Fruit fly (Drosophila melanogaster) whole organism, embryonic: ENCODE results near the gene CG34305.

Source experiments
- Ada2b ChIP-seq: fragments of 200-800 bp; sonication (Bioruptor generic); IDR thresholded peaks from 2 replicates; pipeline ENCODE4 v1.3.6; 2022; ENCODE audit warnings: missing biosample characterization, missing genetic modification characterization
- Atf3 ChIP-seq: fragments of 200-800 bp; sonication (Bioruptor generic); optimal IDR thresholded peaks from 3 replicates; lab custom pipeline; 2016; ENCODE audit warnings: missing biosample characterization, missing genetic modification characterization
- C15 ChIP-seq: fragments of 200-800 bp; sonication (Bioruptor generic); IDR thresholded peaks from 3 replicates; pipeline ENCODE4 v1.3.6; 2022; ENCODE audit warnings: missing biosample characterization, missing genetic modification characterization
- CG10267 ChIP-seq: fragments of 200-800 bp; sonication (Bioruptor generic); optimal IDR thresholded peaks from 2 replicates; lab custom pipeline; 2018; ENCODE audit warnings: missing biosample characterization, mild to moderate bottlenecking, missing genetic modification characterization, moderate library complexity
- CG10274 ChIP-seq: fragments of 200-800 bp; sonication (Bioruptor generic); optimal IDR thresholded peaks from 3 replicates; lab custom pipeline; 2017; ENCODE audit warnings: missing biosample characterization, mild to moderate bottlenecking, missing genetic modification characterization
- CG11093 ChIP-seq: fragments of 200-800 bp; sonication (Bioruptor generic); IDR thresholded peaks from 3 replicates; pipeline ENCODE4 v1.3.6; 2022; ENCODE audit warnings: missing biosample characterization, missing genetic modification characterization
- CG11456 ChIP-seq: fragments of 200-800 bp; sonication (Bioruptor generic); IDR thresholded peaks from 3 replicates; pipeline ENCODE4 v1.3.6; 2022; ENCODE audit warnings: missing biosample characterization, missing genetic modification characterization
- CG11695 ChIP-seq: fragments of 200-800 bp; sonication (Bioruptor generic); IDR thresholded peaks from 3 replicates; pipeline ENCODE4 v1.3.6; 2022; ENCODE audit warnings: missing biosample characterization, missing genetic modification characterization
- CG11696 ChIP-seq: fragments of 200-800 bp; sonication (Bioruptor generic); IDR thresholded peaks from 2 replicates; pipeline ENCODE4 v1.3.6; 2022; ENCODE audit warnings: missing biosample characterization, missing genetic modification characterization
- CG12155 ChIP-seq: fragments of 200-800 bp; sonication (Bioruptor generic); optimal IDR thresholded peaks from 3 replicates; lab custom pipeline; 2016; ENCODE audit warnings: missing biosample characterization, missing genetic modification characterization
- CG12744 ChIP-seq: fragments of 200-800 bp; sonication (Bioruptor generic); optimal IDR thresholded peaks from 2 replicates; lab custom pipeline; 2016; ENCODE audit warnings: missing biosample characterization, missing genetic modification characterization
- CG15479 ChIP-seq: fragments of 200-800 bp; sonication (Bioruptor generic); optimal IDR thresholded peaks from 3 replicates; lab custom pipeline; 2019; ENCODE audit warnings: missing biosample characterization, mild to moderate bottlenecking, missing genetic modification characterization, moderate library complexity
- CG15514 ChIP-seq: fragments of 200-800 bp; sonication (Bioruptor generic); optimal IDR thresholded peaks from 3 replicates; lab custom pipeline; 2017; ENCODE audit warnings: missing biosample characterization, missing genetic modification characterization, mild to moderate bottlenecking, moderate library complexity, missing genetic modification reagents
- CG31441 ChIP-seq: fragments of 200-800 bp; sonication (Bioruptor generic); IDR thresholded peaks from 2 replicates; pipeline ENCODE4 v1.3.6; 2022; ENCODE audit warnings: missing biosample characterization, missing genetic modification characterization
- CG32532 ChIP-seq: fragments of 200-800 bp; sonication (Bioruptor generic); IDR thresholded peaks from 2 replicates; pipeline ENCODE4 v1.3.6; 2022; ENCODE audit warnings: missing biosample characterization, missing genetic modification characterization
- CG5953 ChIP-seq: fragments of 200-800 bp; sonication (Bioruptor generic); IDR thresholded peaks from 2 replicates; pipeline ENCODE4 v1.3.6; 2022; ENCODE audit warnings: missing biosample characterization, missing genetic modification characterization
- CG6765 ChIP-seq: fragments of 200-800 bp; sonication (Bioruptor generic); optimal IDR thresholded peaks from 3 replicates; lab custom pipeline; 2017; ENCODE audit warnings: missing biosample characterization, mild to moderate bottlenecking, missing genetic modification characterization
- CG6854 ChIP-seq: fragments of 200-800 bp; sonication (Bioruptor generic); optimal IDR thresholded peaks from 3 replicates; lab custom pipeline; 2017; ENCODE audit warnings: missing biosample characterization, mild to moderate bottlenecking, missing genetic modification characterization
- CG7928 ChIP-seq: fragments of 200-800 bp; sonication (Bioruptor generic); optimal IDR thresholded peaks from 2 replicates; lab custom pipeline; 2017; ENCODE audit warnings: missing biosample characterization, mild to moderate bottlenecking, missing genetic modification characterization
- CG8089 ChIP-seq: fragments of 200-800 bp; sonication (Bioruptor generic); optimal IDR thresholded peaks from 3 replicates; lab custom pipeline; 2016; ENCODE audit warnings: missing biosample characterization, missing genetic modification characterization
- CG8359 ChIP-seq: fragments of 200-800 bp; sonication (Bioruptor generic); optimal IDR thresholded peaks from 2 replicates; lab custom pipeline; 2017; ENCODE audit warnings: missing biosample characterization, mild to moderate bottlenecking, missing genetic modification characterization, borderline replicate concordance
- Dbx ChIP-seq: fragments of 200-800 bp; sonication (Bioruptor generic); IDR thresholded peaks from 3 replicates; pipeline ENCODE4 v1.3.6; 2022; ENCODE audit warnings: missing biosample characterization, missing genetic modification characterization
- GATAe ChIP-seq: fragments of 200-800 bp; sonication (Bioruptor generic); conservative IDR thresholded peaks from 2 replicates; pipeline ENCODE4 v1.3.6; 2022; ENCODE audit warnings: missing biosample characterization, missing genetic modification characterization
- Hey ChIP-seq: fragments of 200-800 bp; sonication (Bioruptor generic); optimal IDR thresholded peaks from 3 replicates; lab custom pipeline; 2018; ENCODE audit warnings: missing biosample characterization, mild to moderate bottlenecking, missing genetic modification characterization
- Hmr ChIP-seq: fragments of 200-800 bp; sonication (Bioruptor generic); optimal IDR thresholded peaks from 3 replicates; lab custom pipeline; 2017; ENCODE audit warnings: mild to moderate bottlenecking, missing biosample characterization, missing genetic modification reagents, missing genetic modification characterization
- NK7.1 ChIP-seq: fragments of 200-800 bp; sonication (Bioruptor generic); optimal IDR thresholded peaks from 3 replicates; lab custom pipeline; 2016; ENCODE audit warnings: missing biosample characterization, missing genetic modification characterization
- Nf-YB ChIP-seq: fragments of 200-800 bp; sonication (Bioruptor generic); optimal IDR thresholded peaks from 3 replicates; lab custom pipeline; 2019; ENCODE audit warnings: missing biosample characterization, mild to moderate bottlenecking, missing genetic modification characterization, moderate library complexity
- Oli ChIP-seq: fragments of 200-800 bp; sonication (Bioruptor generic); optimal IDR thresholded peaks from 2 replicates; lab custom pipeline; 2018; ENCODE audit warnings: missing biosample characterization, mild to moderate bottlenecking, missing genetic modification characterization, moderate library complexity
- Ssrp ChIP-seq: fragments of 200-800 bp; sonication (Bioruptor generic); optimal IDR thresholded peaks from 2 replicates; lab custom pipeline; 2018; ENCODE audit warnings: missing biosample characterization, mild to moderate bottlenecking, missing genetic modification characterization, moderate library complexity
- Tbp ChIP-seq: fragments of >200 bp; optimal IDR thresholded peaks from 2 replicates; lab custom pipeline; 2018; ENCODE audit warnings: missing biosample characterization, missing genetic modification characterization
- Xbp1 ChIP-seq: fragments of 200-800 bp; sonication (Bioruptor generic); optimal IDR thresholded peaks from 3 replicates; lab custom pipeline; 2016; ENCODE audit warnings: missing biosample characterization, mild to moderate bottlenecking, missing genetic modification characterization
- bcd ChIP-seq: fragments of 200-800 bp; sonication (Bioruptor generic); optimal IDR thresholded peaks from 2 replicates; lab custom pipeline; 2017; ENCODE audit warnings: missing biosample characterization, mild to moderate bottlenecking, missing genetic modification characterization
- cato ChIP-seq: fragments of 200-800 bp; sonication (Bioruptor generic); optimal IDR thresholded peaks from 2 replicates; lab custom pipeline; 2016; ENCODE audit warnings: missing biosample characterization, missing genetic modification characterization, borderline replicate concordance
- chm ChIP-seq: fragments of 200-800 bp; sonication (Bioruptor generic); IDR thresholded peaks from 2 replicates; pipeline ENCODE4 v1.3.6; 2022; ENCODE audit warnings: missing biosample characterization, missing genetic modification characterization
- danr ChIP-seq: fragments of 200-800 bp; sonication (Bioruptor generic); IDR thresholded peaks from 2 replicates; pipeline ENCODE4 v1.3.6; 2022; ENCODE audit warnings: missing biosample characterization, missing genetic modification characterization
- dysf ChIP-seq: fragments of 200-800 bp; sonication (Bioruptor generic); IDR thresholded peaks from 3 replicates; pipeline ENCODE4 v1.3.6; 2022; ENCODE audit warnings: missing biosample characterization, missing genetic modification characterization
- eve ChIP-seq, 2 experiments: fragments of >200 bp; optimal IDR thresholded peaks; 2 replicates each; lab custom pipeline; 2017; ENCODE audit warnings: missing biosample characterization in 2 of 2, missing genetic modification characterization in 2 of 2
- fd64A ChIP-seq: fragments of 200-800 bp; sonication (Bioruptor generic); optimal IDR thresholded peaks from 3 replicates; lab custom pipeline; 2018; ENCODE audit warnings: missing biosample characterization, mild to moderate bottlenecking, missing genetic modification characterization
- fd96Cb ChIP-seq: fragments of 200-800 bp; sonication (Bioruptor generic); optimal IDR thresholded peaks from 2 replicates; lab custom pipeline; 2018; ENCODE audit warnings: missing biosample characterization, mild to moderate bottlenecking, missing genetic modification characterization, moderate library complexity
- grau ChIP-seq: fragments of 200-800 bp; optimal IDR thresholded peaks from 3 replicates; lab custom pipeline; 2019; ENCODE audit warnings: missing biosample characterization, mild to moderate bottlenecking, missing genetic modification characterization, moderate library complexity
- gsb ChIP-seq: fragments of 200-800 bp; sonication (Bioruptor generic); IDR thresholded peaks from 2 replicates; pipeline ENCODE4 v1.3.6; 2022; ENCODE audit warnings: missing biosample characterization, missing genetic modification characterization
- gt ChIP-seq: fragments of 200-800 bp; sonication (Bioruptor generic); IDR thresholded peaks from 2 replicates; pipeline ENCODE4 v1.3.6; 2022; ENCODE audit warnings: missing biosample characterization, missing genetic modification characterization
- hth ChIP-seq: fragments of >200 bp; optimal IDR thresholded peaks from 2 replicates; lab custom pipeline; 2017; ENCODE audit warnings: inconsistent platforms
- mirr ChIP-seq: fragments of 200-800 bp; sonication (Bioruptor generic); optimal IDR thresholded peaks from 3 replicates; lab custom pipeline; 2018; ENCODE audit warnings: missing biosample characterization, mild to moderate bottlenecking, missing genetic modification characterization
- onecut ChIP-seq: fragments of 200-800 bp; sonication (Bioruptor generic); IDR thresholded peaks from 2 replicates; pipeline ENCODE4 v1.3.6; 2022; ENCODE audit warnings: missing biosample characterization, missing genetic modification characterization
- pfk ChIP-seq: fragments of 200-800 bp; sonication (Bioruptor generic); optimal IDR thresholded peaks from 2 replicates; lab custom pipeline; 2018; ENCODE audit warnings: missing biosample characterization, mild to moderate bottlenecking, missing genetic modification characterization, moderate library complexity
- shn ChIP-seq: fragments of 200-800 bp; sonication (Bioruptor generic); optimal IDR thresholded peaks from 3 replicates; lab custom pipeline; 2016; ENCODE audit warnings: missing biosample characterization, missing genetic modification characterization
- toy ChIP-seq: fragments of 200-800 bp; sonication (Bioruptor generic); IDR thresholded peaks from 2 replicates; pipeline ENCODE4 v1.3.6; 2022; ENCODE audit warnings: missing biosample characterization, missing genetic modification characterization
- unpg ChIP-seq: fragments of 200-800 bp; sonication (Bioruptor generic); optimal IDR thresholded peaks from 3 replicates; lab custom pipeline; 2018; ENCODE audit warnings: missing biosample characterization, mild to moderate bottlenecking, missing genetic modification characterization, moderate library complexity
- yki ChIP-seq: fragments of >200 bp; optimal IDR thresholded peaks from 3 replicates; lab custom pipeline; 2018

Gene CG34305

DNA sequence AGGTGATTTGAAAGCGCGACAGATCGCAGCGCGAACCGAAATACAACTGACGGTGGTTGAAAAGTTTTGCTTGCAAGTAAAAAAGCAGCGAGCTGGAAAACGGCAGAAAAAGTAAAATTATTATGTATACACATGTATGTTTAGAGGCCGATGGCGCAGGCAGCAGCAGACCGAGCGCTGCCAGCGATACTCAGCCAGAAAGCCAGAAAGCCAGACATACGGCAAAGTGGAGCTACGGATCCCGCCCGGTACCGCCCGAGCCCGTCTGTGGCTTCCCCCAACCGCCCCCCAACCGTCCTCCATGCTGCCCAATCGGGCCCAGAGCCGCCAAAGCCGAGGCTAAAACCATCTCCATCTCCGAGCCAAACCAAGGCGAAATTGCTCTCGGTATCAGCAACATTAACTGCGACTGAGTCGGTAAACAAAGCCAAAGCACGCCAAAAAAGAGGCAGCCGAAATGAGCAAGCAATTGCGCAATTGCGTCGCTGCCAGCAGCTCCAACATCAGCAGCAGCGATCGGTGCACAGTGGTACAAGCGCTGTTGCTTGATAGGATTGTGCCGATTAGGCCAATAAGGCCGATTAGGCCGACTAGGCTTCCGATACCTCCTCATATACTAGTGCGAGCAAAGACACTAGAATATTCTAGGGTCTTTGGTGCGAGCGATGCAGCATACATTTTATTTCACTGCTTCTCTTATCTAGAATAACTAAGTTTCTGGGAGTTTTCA lies 27.5 kb downstream of the CG34305 start, which contains the start of gene CG14636 (continued):
- TF ChIP-seq hth (lab: Kevin White, UChicago) (no peak), CG10267 (tag; lab: Kevin White, UChicago) (peak; percentile 21), eve (GFP tag; optimal IDR thresholded peaks at IDR 0.05; lab: Kevin White, UChicago) (no peak), onecut (GFP tag; lab: Robert Waterston, UW) (peak; percentile 56), dysf (GFP tag; lab: Robert Waterston, UW) (peak; percentile 90), CG7928 (GFP tag; lab: Kevin White, UChicago) (no peak), Hey (tag; lab: Kevin White, UChicago) (no peak), C15 (GFP tag; lab: Robert Waterston, UW) (peak; percentile 71; the same call in 1 of the 3 replicates), gt (GFP tag; lab: Robert Waterston, UW) (no peak), pfk (GFP tag; lab: Kevin White, UChicago) (no peak), Nf-YB (GFP tag; lab: Kevin White, UChicago) (no peak), CG11695 (GFP tag; lab: Robert Waterston, UW) (peak; percentile 84), grau (tag; lab: Kevin White, UChicago) (peak; percentile 75), Oli (tag; lab: Kevin White, UChicago) (peak; percentile 77), Xbp1 (GFP tag; lab: Kevin White, UChicago) (peak; percentile 66), mirr (GFP tag; lab: Kevin White, UChicago) (peak; percentile 51), Hmr (GFP tag; lab: Kevin White, UChicago) (peak; percentile 80), CG5953 (peak; percentile 67; the same call in 1 of the 2 replicates), CG8359 (GFP tag; lab: Kevin White, UChicago) (no peak), Ada2b (GFP tag; lab: Robert Waterston, UW) (peak; percentile 77), CG10274 (GFP tag; lab: Kevin White, UChicago) (peak; percentile 40), CG11456 (peak; percentile 72; the same call in 2 of the 3 replicates), yki (no peak), chm (GFP tag; lab: Robert Waterston, UW) (no peak; the same call in 1 of the 2 replicates), CG12744 (peak; percentile 35), CG6854 (GFP tag; lab: Kevin White, UChicago) (peak; percentile 75), CG31441 (GFP tag; lab: Robert Waterston, UW) (peak; percentile 49), CG15479 (GFP tag; lab: Kevin White, UChicago) (no peak), Tbp (no peak), CG11093 (peak; percentile 40; the same call in 1 of the 3 replicates), fd96Cb (tag; lab: Kevin White, UChicago) (peak; percentile 40), GATAe (peak; percentile 48; the same call in 1 of the 2 replicates), unpg (GFP tag; lab: Kevin White, UChicago) (peak; percentile 68), cato (GFP tag; lab: Kevin White, UChicago) (no peak), Dbx (GFP tag; lab: Robert Waterston, UW) (peak; percentile 60; the same call in 1 of the 3 replicates), Atf3 (GFP tag; lab: Kevin White, UChicago) (peak; percentile 28), CG12155 (peak; percentile 54), CG11696 (GFP tag; lab: Robert Waterston, UW) (peak; percentile 32; the same call in 1 of the 2 replicates), CG32532 (GFP tag; lab: Robert Waterston, UW) (peak; percentile 82), toy (GFP tag; lab: Robert Waterston, UW) (0 out of 2 replicates have a peak, but pooled peaks have one; percentile 15), NK7.1 (GFP tag; lab: Kevin White, UChicago) (peak; percentile 17), shn (GFP tag; lab: Kevin White, UChicago) (peak; percentile 74), fd64A (no peak), CG8089 (GFP tag; lab: Kevin White, UChicago) (peak; percentile 30), danr (GFP tag; lab: Robert Waterston, UW) (peak; percentile 73), gsb (GFP tag; lab: Robert Waterston, UW) (peak; percentile 67), CG6765 (peak; percentile 73), Ssrp (tag; lab: Kevin White, UChicago) (peak; percentile 22), CG15514 (GFP tag; lab: Kevin White, UChicago) (peak; percentile 73), bcd (GFP tag; lab: Kevin White, UChicago) (peak; percentile 71)
